Worm (Caenorhabditis elegans): ENCODE measurements around the gene F59E12.8.
A peak's percentile ranks its signal among the peaks of the same experiment; 100 is the strongest.

The F59E12.8 gene

DNA sequence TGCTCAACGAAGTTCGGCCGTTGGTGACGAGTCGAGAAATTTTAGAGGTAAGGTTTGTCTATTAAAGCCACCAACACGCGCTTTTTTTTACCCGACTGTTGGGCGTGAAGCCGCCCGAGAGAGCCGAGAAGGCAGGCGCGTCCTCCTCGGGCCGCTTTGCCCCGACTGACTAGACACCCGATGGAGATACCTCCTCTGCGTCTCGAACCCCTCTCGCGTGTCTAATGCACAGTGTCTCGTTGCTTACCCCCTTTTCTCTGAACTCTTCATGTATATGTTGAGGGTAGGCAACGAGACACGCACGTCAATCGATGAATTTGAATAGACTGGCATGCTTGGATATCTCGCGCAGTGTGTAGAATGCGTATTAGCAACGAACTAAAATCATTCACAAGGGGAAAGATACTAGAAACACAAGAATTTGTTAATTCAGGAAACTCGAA, 25.0 kb upstream of the F59E12.8 start (continued):
- TF ChIP-seq unc-3 (GFP tag; conservative IDR thresholded peaks at IDR 0.05): peak; percentile 93
- TF ChIP-seq unc-3 (tag; optimal IDR thresholded peaks at IDR 0.05): no peak
- TF ChIP-seq pat-9 (tag; optimal IDR thresholded peaks at IDR 0.05): peak; percentile 85
- no peak for TF ChIP-seq pqm-1 (tag; optimal IDR thresholded peaks at IDR 0.05)
- TF ChIP-seq rnt-1 (tag; optimal IDR thresholded peaks at IDR 0.05): peak; percentile 78
- peak; percentile 73 for TF ChIP-seq C38D4.7 (GFP tag; optimal IDR thresholded peaks at IDR 0.05)
- peak; percentile 23 for TF ChIP-seq tbx-7 (tag; optimal IDR thresholded peaks at IDR 0.05)
- TF ChIP-seq sdc-2 (tag; optimal IDR thresholded peaks at IDR 0.05): peak; percentile 43
- TF ChIP-seq unc-55 (GFP tag; optimal IDR thresholded peaks at IDR 0.05): peak; percentile 66
- TF ChIP-seq pax-1 (tag; optimal IDR thresholded peaks at IDR 0.05): peak; percentile 5
- peak; percentile 54 for TF ChIP-seq ceh-2 (tag; optimal IDR thresholded peaks at IDR 0.05)
- TF ChIP-seq odd-2 (tag; optimal IDR thresholded peaks at IDR 0.05): no peak
- TF ChIP-seq ceh-14 (tag; optimal IDR thresholded peaks at IDR 0.05): peak; percentile 72
- no peak for TF ChIP-seq fkh-6 (tag; optimal IDR thresholded peaks at IDR 0.05)
- peak; percentile 44 for TF ChIP-seq syd-9 (tag; optimal IDR thresholded peaks at IDR 0.05)
- peak; percentile 90 for TF ChIP-seq dve-1 (tag; optimal IDR thresholded peaks at IDR 0.05)
- TF ChIP-seq ztf-16 (tag; optimal IDR thresholded peaks at IDR 0.05): no peak
- TF ChIP-seq ceh-18 (tag; optimal IDR thresholded peaks at IDR 0.05): peak; percentile 90
- TF ChIP-seq madf-2 (tag; optimal IDR thresholded peaks at IDR 0.05): peak; percentile 75
- TF ChIP-seq hlh-13 (GFP tag; optimal IDR thresholded peaks at IDR 0.05): peak; percentile 45
- TF ChIP-seq ceh-31 (tag; optimal IDR thresholded peaks at IDR 0.05): peak; percentile 89
- TF ChIP-seq zip-5 (tag; optimal IDR thresholded peaks at IDR 0.05): no peak
- no peak for TF ChIP-seq ceh-9 (tag; optimal IDR thresholded peaks at IDR 0.05)
- peak; percentile 43 for TF ChIP-seq ets-4 (tag; optimal IDR thresholded peaks at IDR 0.05)
- peak; percentile 85 for TF ChIP-seq tbx-2 (tag; optimal IDR thresholded peaks at IDR 0.05)
- TF ChIP-seq dmd-4 (tag; optimal IDR thresholded peaks at IDR 0.05; ENCODE audit: borderline replicate concordance): peak; percentile 61
- TF ChIP-seq lin-11 (tag; optimal IDR thresholded peaks at IDR 0.05): peak; percentile 67
- no peak for TF ChIP-seq ttx-3 (tag; optimal IDR thresholded peaks at IDR 0.05)
- peak; percentile 30 for TF ChIP-seq fax-1 (tag; optimal IDR thresholded peaks at IDR 0.05)
- TF ChIP-seq ceh-30 (tag; optimal IDR thresholded peaks at IDR 0.05): peak; percentile 44
- no peak for TF ChIP-seq fkh-10 (GFP tag; optimal IDR thresholded peaks at IDR 0.05)
- peak; percentile 38 for TF ChIP-seq nhr-11 (tag; optimal IDR thresholded peaks at IDR 0.05)
- TF ChIP-seq ceh-45 (GFP tag; IDR thresholded peaks at IDR 0.05): peak; percentile 87
- TF ChIP-seq F13H6.1 (tag; optimal IDR thresholded peaks at IDR 0.05): peak; percentile 81
- peak; percentile 68 for TF ChIP-seq ceh-22 (tag; optimal IDR thresholded peaks at IDR 0.05)
- TF ChIP-seq pros-1 (tag; optimal IDR thresholded peaks at IDR 0.05): peak; percentile 92
- TF ChIP-seq unc-42 (tag; optimal IDR thresholded peaks at IDR 0.05): peak; percentile 36
- TF ChIP-seq sox-2 (GFP tag; IDR thresholded peaks at IDR 0.05): peak; percentile 52; the same call in 1 of the 2 replicates
- TF ChIP-seq gmeb-2 (tag; optimal IDR thresholded peaks at IDR 0.05): peak; percentile 70
- TF ChIP-seq elt-4 (tag; optimal IDR thresholded peaks at IDR 0.05): no peak
- TF ChIP-seq mec-3 (tag; optimal IDR thresholded peaks at IDR 0.05; ENCODE audit: borderline replicate concordance): peak; percentile 48
- TF ChIP-seq K02D7.2 (tag; optimal IDR thresholded peaks at IDR 0.05): peak; percentile 75
- TF ChIP-seq ama-1 (optimal IDR thresholded peaks at IDR 0.05): peak; percentile 98
- peak; percentile 63 for TF ChIP-seq ceh-24 (tag; optimal IDR thresholded peaks at IDR 0.05)
- peak; percentile 78 for TF ChIP-seq ref-2 (tag; optimal IDR thresholded peaks at IDR 0.05)
- no peak for TF ChIP-seq pag-3 (tag; optimal IDR thresholded peaks at IDR 0.05; ENCODE audit: borderline replicate concordance)
- TF ChIP-seq npax-4 (tag; optimal IDR thresholded peaks at IDR 0.05): no peak
- peak; percentile 63 for TF ChIP-seq che-1 (tag; optimal IDR thresholded peaks at IDR 0.05)
- peak; percentile 87 for TF ChIP-seq T23F11.4 (GFP tag; optimal IDR thresholded peaks at IDR 0.05)
- TF ChIP-seq lim-6 (tag; optimal IDR thresholded peaks at IDR 0.05): peak; percentile 78
- TF ChIP-seq hlh-15 (tag; optimal IDR thresholded peaks at IDR 0.05): no peak
- TF ChIP-seq ceh-48 (tag; optimal IDR thresholded peaks at IDR 0.05): peak; percentile 74
- TF ChIP-seq sox-4 (tag; optimal IDR thresholded peaks at IDR 0.05): peak; percentile 83

All from whole organism, late embryonic.